Worm (Caenorhabditis elegans): ENCODE data around the gene gldi-2.

DNA sequence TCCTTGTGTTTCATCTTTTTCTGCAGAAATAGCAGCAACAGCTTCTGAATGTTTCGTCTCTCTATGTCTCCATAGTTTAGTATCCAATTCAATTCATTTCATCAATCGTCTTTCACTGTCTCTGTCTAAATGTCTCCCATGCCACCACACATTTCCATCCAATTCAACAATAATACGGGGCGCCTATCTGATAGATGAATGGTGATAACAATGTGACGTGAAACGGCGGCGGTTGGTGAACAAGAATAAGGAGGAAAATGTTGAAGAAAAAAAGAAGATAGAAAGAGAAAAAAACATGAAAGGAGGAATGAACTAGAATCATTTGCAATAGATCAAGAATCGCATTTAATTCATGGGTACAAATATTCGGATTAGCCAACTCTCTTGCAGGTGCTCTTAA lies 39.1 kb downstream of the gldi-2 start:
- TF ChIP-seq sea-1 (GFP tag; conservative IDR thresholded peaks at IDR 0.05) = no peak
- no peak for TF ChIP-seq ama-1 (optimal IDR thresholded peaks at IDR 0.05)
- TF ChIP-seq tbx-37 (GFP tag; conservative IDR thresholded peaks at IDR 0.05) = no peak
- TF ChIP-seq F13C5.2 (tag; optimal IDR thresholded peaks at IDR 0.05) = no peak
- no peak for TF ChIP-seq hnd-1 (tag; optimal IDR thresholded peaks at IDR 0.05)

All from whole organism, early embryonic.